Worm (Caenorhabditis elegans): ENCODE measurements around the gene C31E10.11.

ce11 chrX:13958451-13958850 lies 32.1 kb downstream of the C31E10.11 start:
- no peak for TF ChIP-seq ref-1 (GFP tag; conservative IDR thresholded peaks at IDR 0.05)
- TF ChIP-seq flt-1 (GFP tag; IDR thresholded peaks at IDR 0.05) = no peak
- TF ChIP-seq cog-1 (tag; optimal IDR thresholded peaks at IDR 0.05) = no peak
